Worm (Caenorhabditis elegans): ENCODE data around the gene Y38H6C.4.

The Y38H6C.4 gene

DNA sequence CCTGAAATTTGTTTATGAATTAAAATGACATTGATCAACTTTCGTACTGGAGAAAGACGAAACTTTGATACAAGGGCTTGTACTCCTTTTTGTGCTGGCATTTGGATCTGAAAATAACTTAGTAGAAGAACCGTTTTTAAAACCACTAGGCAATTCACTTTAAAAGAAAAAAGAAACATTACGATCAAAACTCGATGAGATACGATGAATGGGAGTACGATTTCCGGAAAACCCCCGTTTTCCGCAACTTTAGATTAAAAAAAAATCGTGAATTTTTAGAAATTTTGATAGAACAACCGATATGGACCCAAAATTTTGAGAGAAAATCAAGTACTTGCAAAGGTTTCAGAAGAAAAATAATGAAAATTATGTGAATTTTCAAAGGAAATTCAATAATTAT, 34.5 kb downstream of the Y38H6C.4 start, which contains the start of gene B0250.8:
Gene B0250.8, minus strand, starts transcription at position 101 of the 400 bp plus-strand sequence.
- TF ChIP-seq spr-1 (tag; optimal IDR thresholded peaks at IDR 0.05), result no peak
- no peak for TF ChIP-seq nhr-11 (tag; optimal IDR thresholded peaks at IDR 0.05)
- TF ChIP-seq pqm-1 (tag; optimal IDR thresholded peaks at IDR 0.05), result no peak

ce11 chrV:20464778-20465177, 40.1 kb downstream of the Y38H6C.4 start:
- TF ChIP-seq hlh-30 (tag; optimal IDR thresholded peaks at IDR 0.05; ENCODE audit: insufficient read depth) (peak; percentile 49), zag-1 (tag; optimal IDR thresholded peaks at IDR 0.05) (no peak)

DNA sequence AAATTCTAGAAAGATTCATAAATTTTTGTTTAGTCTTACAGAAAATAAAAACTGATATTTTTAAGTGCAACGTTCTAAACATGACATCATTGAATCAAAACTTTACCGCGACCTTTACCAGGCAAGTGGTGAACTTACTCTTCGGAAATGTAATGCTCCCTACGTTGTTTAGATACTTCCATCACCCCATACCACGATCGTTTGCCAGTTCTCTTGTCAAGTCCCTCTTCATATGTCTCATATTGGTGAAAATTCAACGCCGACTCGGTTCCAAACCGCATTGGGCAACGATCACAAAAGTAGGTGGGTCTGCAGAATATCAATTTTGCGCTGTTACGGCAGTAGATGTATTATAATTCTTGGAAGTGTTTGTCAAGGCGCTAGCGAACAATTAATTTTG, 44.1 kb downstream of the Y38H6C.4 start, which contains the start of gene B0250.18:
Gene B0250.18, minus strand, starts transcription at position 101 of the 400 bp plus-strand sequence.
- TF ChIP-seq nhr-25 (tag; optimal IDR thresholded peaks at IDR 0.05; ENCODE audit: borderline replicate concordance, insufficient read depth), result no peak
- no peak for TF ChIP-seq nhr-10 (tag; optimal IDR thresholded peaks at IDR 0.05)
- no peak for TF ChIP-seq set-16 (GFP tag; IDR thresholded peaks at IDR 0.05)
- no peak for TF ChIP-seq lin-15B (tag; optimal IDR thresholded peaks at IDR 0.05)
- peak; percentile 9 for TF ChIP-seq aha-1 (tag)
- TF ChIP-seq skn-1 (tag; optimal IDR thresholded peaks at IDR 0.05), result no peak
- no peak for TF ChIP-seq egl-43 (GFP tag; IDR thresholded peaks at IDR 0.05)

DNA sequence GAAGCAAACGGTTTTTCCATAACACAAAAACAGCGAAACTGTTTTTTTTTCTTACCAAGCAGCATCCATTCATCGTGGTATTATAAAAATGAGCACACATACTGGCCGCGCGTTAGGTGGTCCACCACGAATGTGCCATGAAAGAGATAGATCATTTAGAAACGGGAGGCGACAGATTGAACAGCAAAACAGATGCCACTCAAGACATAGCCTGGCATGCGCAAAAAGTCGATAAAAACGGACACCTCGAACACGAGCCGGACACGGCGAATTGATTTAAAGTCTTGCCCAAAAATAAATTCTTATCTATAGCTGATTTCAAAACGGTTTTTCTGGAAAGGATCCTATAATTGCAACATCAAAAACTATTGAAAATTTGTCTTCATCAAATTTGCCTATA, 47.7 kb downstream of the Y38H6C.4 start:
- TF ChIP-seq F44E2.7 (GFP tag; IDR thresholded peaks at IDR 0.05) (no peak), fos-1 (tag; optimal IDR thresholded peaks at IDR 0.05) (no peak), hlh-30 (tag; optimal IDR thresholded peaks at IDR 0.05; ENCODE audit: insufficient read depth) (peak; percentile 41), daf-8 (GFP tag; IDR thresholded peaks at IDR 0.05) (no peak), zip-2 (tag; optimal IDR thresholded peaks at IDR 0.05) (no peak), aha-1 (tag) (peak; percentile 97), pha-4 (GFP tag; IDR thresholded peaks at IDR 0.05) (no peak), pha-4 (tag; optimal IDR thresholded peaks at IDR 0.05) (no peak), mdt-29 (GFP tag; IDR thresholded peaks at IDR 0.05) (no peak)

ce11 chrV:20455637-20456036, 49.3 kb downstream of the Y38H6C.4 start:
- peak; percentile 84 for TF ChIP-seq snpc-4 (tag; optimal IDR thresholded peaks at IDR 0.05)
- TF ChIP-seq spr-1 (tag; optimal IDR thresholded peaks at IDR 0.05), result no peak
- TF ChIP-seq egl-27 (tag; optimal IDR thresholded peaks at IDR 0.05), result no peak
- no peak for TF ChIP-seq daf-16 (GFP tag; optimal IDR thresholded peaks at IDR 0.05)
- TF ChIP-seq daf-16 (tag; optimal IDR thresholded peaks at IDR 0.05), result no peak
- no peak for TF ChIP-seq Y75B8A.6 (GFP tag; IDR thresholded peaks at IDR 0.05)
- TF ChIP-seq hlh-11 (tag; optimal IDR thresholded peaks at IDR 0.05), result no peak
- no peak for TF ChIP-seq F44E2.7 (GFP tag; IDR thresholded peaks at IDR 0.05)

All from whole organism, L4 larva.